Fruit fly (Drosophila melanogaster): ENCODE measurements around the gene CG14852.

Gene CG14852

DNA sequence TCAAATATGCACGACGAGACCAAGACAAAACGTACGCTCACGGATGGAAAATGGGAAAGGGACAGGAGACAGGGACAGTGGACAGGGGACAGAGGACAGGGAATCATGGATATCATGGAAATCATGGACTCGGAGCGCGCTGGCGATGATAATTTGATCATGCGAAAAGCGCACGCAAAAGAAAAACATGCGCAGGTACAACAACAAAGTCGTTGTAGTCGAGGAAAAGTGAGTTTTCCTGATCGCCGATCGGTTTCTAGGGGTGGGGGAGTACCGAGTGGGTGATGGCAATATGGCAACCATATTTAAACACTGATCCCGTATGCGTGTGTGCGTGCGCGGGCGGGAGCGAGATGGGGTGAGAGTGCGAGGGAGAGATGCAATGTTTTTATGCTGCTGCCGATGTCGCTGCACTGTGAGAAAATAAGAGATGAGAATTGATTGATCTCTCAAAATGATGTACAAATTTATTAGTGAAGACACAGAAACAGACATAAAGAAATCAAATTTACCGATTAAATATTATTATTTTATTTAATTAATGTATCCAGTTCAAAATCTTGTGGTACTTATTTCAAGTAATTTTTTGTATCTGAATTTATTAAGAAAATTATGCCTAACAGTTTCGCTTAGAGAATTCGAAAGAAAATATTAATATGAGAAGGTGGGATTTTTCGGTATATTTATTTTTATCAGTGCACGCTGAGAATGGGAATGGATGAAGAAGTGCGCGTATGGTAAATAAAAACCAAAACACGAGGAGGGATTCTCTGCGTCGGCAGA, 25.2 kb downstream of the CG14852 start (continued):
- peak; percentile 9 for TF ChIP-seq jumu (GFP tag; optimal IDR thresholded peaks at IDR 0.05)
- TF ChIP-seq twi (tag; optimal IDR thresholded peaks at IDR 0.05) = peak; percentile 98
- no peak for TF ChIP-seq CG42726 (GFP tag; IDR thresholded peaks at IDR 0.05; ENCODE audit: partially characterized antibody)
- no peak for TF ChIP-seq CG34376 (GFP tag; optimal IDR thresholded peaks at IDR 0.05)
- TF ChIP-seq Antp (GFP tag; optimal IDR thresholded peaks at IDR 0.05) = no peak
- TF ChIP-seq Fer3 (tag; optimal IDR thresholded peaks at IDR 0.05) = peak; percentile 42
- TF ChIP-seq ken (GFP tag; IDR thresholded peaks at IDR 0.05) = 0 out of 3 replicates have a peak, but pooled peaks have one; percentile 47
- TF ChIP-seq slou (GFP tag; optimal IDR thresholded peaks at IDR 0.05) = peak; percentile 4
- peak; percentile 25 for TF ChIP-seq pum (GFP tag; optimal IDR thresholded peaks at IDR 0.05)
- no peak for TF ChIP-seq CG9876 (GFP tag; optimal IDR thresholded peaks at IDR 0.05)
- TF ChIP-seq MTF-1 (GFP tag; optimal IDR thresholded peaks at IDR 0.05; ENCODE audit: borderline replicate concordance) = peak; percentile 37
- peak; percentile 90 for TF ChIP-seq tio (GFP tag; optimal IDR thresholded peaks at IDR 0.05)
- peak; percentile 80; the same call in 2 of the 3 replicates for TF ChIP-seq zfh1 (GFP tag; IDR thresholded peaks at IDR 0.05)
- TF ChIP-seq CG14710 (tag; optimal IDR thresholded peaks at IDR 0.05) = peak; percentile 98
- TF ChIP-seq z (GFP tag; IDR thresholded peaks at IDR 0.05) = 0 out of 3 replicates have a peak, but pooled peaks have one; percentile 53
- peak; percentile 58; the same call in 1 of the 2 replicates for TF ChIP-seq ranshi (GFP tag; IDR thresholded peaks at IDR 0.05)
- peak; percentile 61 for TF ChIP-seq nau (GFP tag; optimal IDR thresholded peaks at IDR 0.05)
- TF ChIP-seq HmgD (GFP tag; optimal IDR thresholded peaks at IDR 0.05) = no peak
- TF ChIP-seq CG8924 (tag; optimal IDR thresholded peaks at IDR 0.05) = peak; percentile 95
- peak; percentile 62 for TF ChIP-seq CG6654 (GFP tag; optimal IDR thresholded peaks at IDR 0.05)
- TF ChIP-seq stc (GFP tag; IDR thresholded peaks at IDR 0.05) = peak; percentile 76
- TF ChIP-seq Hr39 (optimal IDR thresholded peaks at IDR 0.05) = peak; percentile 99
- peak; percentile 73 for TF ChIP-seq CG30020 (tag; optimal IDR thresholded peaks at IDR 0.05)
- no peak for TF ChIP-seq Scr (GFP tag; IDR thresholded peaks at IDR 0.05; ENCODE audit: partially characterized antibody)
- peak; percentile 47 for TF ChIP-seq Jarid2 (GFP tag; optimal IDR thresholded peaks at IDR 0.05)
- no peak for TF ChIP-seq Dfd (GFP tag; optimal IDR thresholded peaks at IDR 0.05)
- no peak for TF ChIP-seq ab (GFP tag; optimal IDR thresholded peaks at IDR 0.05)
- TF ChIP-seq chn (GFP tag; optimal IDR thresholded peaks at IDR 0.05) = peak; percentile 47
- peak; percentile 85 for TF ChIP-seq CG17328 (GFP tag; IDR thresholded peaks at IDR 0.05)
- TF ChIP-seq YL-1 (GFP tag; optimal IDR thresholded peaks at IDR 0.05) = peak; percentile 64
- TF ChIP-seq CG13123 (GFP tag; optimal IDR thresholded peaks at IDR 0.05) = peak; percentile 70
- no peak for TF ChIP-seq Ravus (GFP tag; IDR thresholded peaks at IDR 0.05)
- TF ChIP-seq pnt (GFP tag; optimal IDR thresholded peaks at IDR 0.05) = no peak
- TF ChIP-seq disco-r (GFP tag; optimal IDR thresholded peaks at IDR 0.05) = no peak
- TF ChIP-seq CG16815 (GFP tag; optimal IDR thresholded peaks at IDR 0.05) = peak; percentile 93
- TF ChIP-seq CG43689 (GFP tag; IDR thresholded peaks at IDR 0.05) = no peak
- peak; percentile 67; the same call in 1 of the 3 replicates for TF ChIP-seq CG7357 (GFP tag; IDR thresholded peaks at IDR 0.05)
- TF ChIP-seq Hmx (GFP tag; optimal IDR thresholded peaks at IDR 0.05) = no peak
- no peak for TF ChIP-seq nerfin-2 (GFP tag; IDR thresholded peaks at IDR 0.05; ENCODE audit: partially characterized antibody)
- no peak for TF ChIP-seq Bgb (GFP tag; IDR thresholded peaks at IDR 0.05; ENCODE audit: partially characterized antibody)
- peak; percentile 85 for TF ChIP-seq CG2875 (GFP tag; optimal IDR thresholded peaks at IDR 0.05)
- TF ChIP-seq CG8089 (GFP tag; optimal IDR thresholded peaks at IDR 0.05) = no peak
- no peak for TF ChIP-seq bab2 (GFP tag; optimal IDR thresholded peaks at IDR 0.05)
- TF ChIP-seq sd (tag; optimal IDR thresholded peaks at IDR 0.05) = peak; percentile 40
- TF ChIP-seq CG10565 (GFP tag; optimal IDR thresholded peaks at IDR 0.05) = no peak
- peak; percentile 93 for TF ChIP-seq CG6254 (GFP tag; optimal IDR thresholded peaks at IDR 0.05)
- TF ChIP-seq CG7963 (GFP tag; IDR thresholded peaks at IDR 0.05; ENCODE audit: partially characterized antibody) = no peak
- TF ChIP-seq ci (GFP tag; IDR thresholded peaks at IDR 0.05) = peak; percentile 62; the same call in 1 of the 3 replicates
- TF ChIP-seq crol (GFP tag; IDR thresholded peaks at IDR 0.05) = no peak

Measured in whole organism, embryonic.